Fruit fly (Drosophila melanogaster) ovary, adult (tissue): ENCODE measurements around the gene CG42514.

ENCODE experiments used
- CG17801 ChIP-seq: fragments of 200-800 bp; optimal IDR thresholded peaks from 2 replicates; lab custom pipeline; 2019; ENCODE audit warnings: missing biosample characterization, mild to moderate bottlenecking, missing genetic modification characterization, moderate library complexity; ENCODE audit not compliant: partially characterized antibody

Gene CG42514

dm6 chr3L:16495989-16496797 is at the start of gene CG42514:
CG42514 (minus strand) TSS chr3L:16496236.
- no peak for TF ChIP-seq CG17801 (GFP tag; lab: Kevin White, UChicago)

dm6 chr3L:16545511-16545910 is 49.5 kb upstream of the CG42514 start, which contains the start of gene CG13033:
CG13033 (minus strand) TSS chr3L:16545628.
- TF ChIP-seq CG17801 (GFP tag; lab: Kevin White, UChicago): no peak

- no peak for TF ChIP-seq CG17801 (GFP tag; lab: Kevin White, UChicago)
Observed at dm6 chr3L:16544220-16544619, 48.2 kb upstream of the CG42514 start.

- TF ChIP-seq CG17801 (GFP tag; lab: Kevin White, UChicago): no peak
Observed at dm6 chr3L:16542998-16543624, 47.1 kb upstream of the CG42514 start, which contains the start of gene CG43373. CG43373 (minus strand) TSS chr3L:16543370.

dm6 chr3L:16533932-16534331 is 37.9 kb upstream of the CG42514 start:
- peak; percentile 63 for TF ChIP-seq CG17801 (GFP tag; lab: Kevin White, UChicago)

dm6 chr3L:16497198-16497701 is 1.2 kb upstream of the CG42514 start, which contains the start of gene st:
st (plus strand) TSS chr3L:16497651.
- peak; percentile 26 for TF ChIP-seq CG17801 (GFP tag; lab: Kevin White, UChicago)

- TF ChIP-seq CG17801 (GFP tag; lab: Kevin White, UChicago): no peak
Observed at dm6 chr3L:16495235-16495634, 801 bp downstream of the CG42514 start.

- no peak for TF ChIP-seq CG17801 (GFP tag; lab: Kevin White, UChicago)
Observed at dm6 chr3L:16494651-16495074, 1.4 kb downstream of the CG42514 start.

dm6 chr3L:16493717-16494116 is 2.3 kb downstream of the CG42514 start:
- no peak for TF ChIP-seq CG17801 (GFP tag; lab: Kevin White, UChicago)

- TF ChIP-seq CG17801 (GFP tag; lab: Kevin White, UChicago): no peak
Observed at dm6 chr3L:16491006-16491605, 4.9 kb downstream of the CG42514 start.

- no peak for TF ChIP-seq CG17801 (GFP tag; lab: Kevin White, UChicago)
Observed at dm6 chr3L:16490583-16490880, 5.5 kb downstream of the CG42514 start.

dm6 chr3L:16489822-16490582 is 6.0 kb downstream of the CG42514 start:
- TF ChIP-seq CG17801 (GFP tag; lab: Kevin White, UChicago): no peak

dm6 chr3L:16489283-16489682 is 6.8 kb downstream of the CG42514 start:
- no peak for TF ChIP-seq CG17801 (GFP tag; lab: Kevin White, UChicago)

dm6 chr3L:16488483-16489258 is 7.4 kb downstream of the CG42514 start:
- no peak for TF ChIP-seq CG17801 (GFP tag; lab: Kevin White, UChicago)
